Worm (Caenorhabditis elegans) whole organism, L1 larva: ENCODE measurements around the gene srh-56.

Experiments used
- F16B12.6 ChIP-seq: fragments of 150-350 bp; optimal IDR thresholded peaks from 2 replicates; lab custom pipeline; 2014; ENCODE audit warnings: missing biosample characterization, missing genetic modification characterization
- alr-1 ChIP-seq: fragments of 200-800 bp; sonication (Bioruptor generic); optimal IDR thresholded peaks from 2 replicates; lab custom pipeline; 2018; ENCODE audit warnings: borderline replicate concordance, mild to moderate bottlenecking, missing genetic modification characterization, missing compliant biosample characterization
- aly-2 ChIP-seq: fragments of 150-350 bp; optimal IDR thresholded peaks from 2 replicates; lab custom pipeline; 2014; ENCODE audit warnings: missing biosample characterization, missing genetic modification characterization
- ceh-63 ChIP-seq: fragments of 200-800 bp; sonication (Bioruptor generic); optimal IDR thresholded peaks from 2 replicates; lab custom pipeline; 2018; ENCODE audit warnings: mild to moderate bottlenecking, missing genetic modification characterization, missing compliant biosample characterization
- ceh-82 ChIP-seq, 3 experiments: fragments of 150-350 bp in 1 of 3; sonication (generic microtip) in 2 of 3; optimal IDR thresholded peaks; 2 replicates each; lab custom pipeline; 2014 to 2017; ENCODE audit warnings: missing biosample characterization in 3 of 3, missing genetic modification characterization in 3 of 3
- egl-13 ChIP-seq: sonication (generic microtip); optimal IDR thresholded peaks from 2 replicates; lab custom pipeline; 2016; ENCODE audit warnings: missing genotype, missing genetic modification reagents, missing genetic modification characterization, missing compliant biosample characterization
- egl-27 ChIP-seq, 2 experiments: fragments of 150-350 bp in 1 of 2; sonication (generic microtip); optimal IDR thresholded peaks; 3 replicates each; lab custom pipeline; 2017 to 2018; ENCODE audit warnings: missing biosample characterization in 2 of 2, missing genetic modification characterization in 2 of 2, missing genetic modification reagents in 2 of 2
- ets-5 ChIP-seq: fragments of 200-800 bp; sonication (Bioruptor generic); IDR thresholded peaks from 2 replicates; pipeline ENCODE4 v1.3.6; 2022; ENCODE audit warnings: missing genetic modification characterization, missing compliant biosample characterization
- fkh-4 ChIP-seq: sonication (generic microtip); optimal IDR thresholded peaks from 2 replicates; lab custom pipeline; 2016; ENCODE audit warnings: missing compliant biosample characterization, missing genetic modification characterization, borderline replicate concordance
- fkh-8 ChIP-seq: sonication (generic microtip); optimal IDR thresholded peaks from 2 replicates; lab custom pipeline; 2016; ENCODE audit warnings: mild to moderate bottlenecking, missing genetic modification characterization, missing compliant biosample characterization
- grh-1 ChIP-seq: fragments of 200-800 bp; sonication (Bioruptor generic); IDR thresholded peaks from 2 replicates; pipeline ENCODE4 v1.3.6; 2022; ENCODE audit warnings: missing genetic modification reagents, missing genetic modification characterization, missing compliant biosample characterization
- hlh-17 ChIP-seq: fragments of 200-800 bp; sonication (Bioruptor generic); optimal IDR thresholded peaks from 2 replicates; lab custom pipeline; 2018; ENCODE audit warnings: missing genetic modification characterization, mild to moderate bottlenecking, missing compliant biosample characterization, moderate library complexity, borderline replicate concordance
- hpl-2 ChIP-seq: fragments of 150-350 bp; optimal IDR thresholded peaks from 2 replicates; lab custom pipeline; 2014; ENCODE audit warnings: missing biosample characterization, missing genetic modification reagents, missing genetic modification characterization
- jun-1 ChIP-seq: fragments of 150-350 bp; optimal IDR thresholded peaks from 2 replicates; lab custom pipeline; 2014; ENCODE audit warnings: missing biosample characterization, missing genetic modification reagents, missing genetic modification characterization
- lin-13 ChIP-seq: fragments of 150-350 bp; optimal IDR thresholded peaks from 2 replicates; lab custom pipeline; 2014; ENCODE audit warnings: missing biosample characterization, missing genetic modification reagents, missing genetic modification characterization
- lir-3 ChIP-seq: sonication (generic microtip); optimal IDR thresholded peaks from 2 replicates; lab custom pipeline; 2016; ENCODE audit warnings: mild to moderate bottlenecking, missing genetic modification characterization, moderate library complexity, missing compliant biosample characterization; ENCODE audit not compliant: poor library complexity
- mab-9 ChIP-seq: fragments of 200-800 bp; sonication (Bioruptor generic); IDR thresholded peaks from 2 replicates; pipeline ENCODE4 v1.3.6; 2022; ENCODE audit warnings: missing genetic modification reagents, missing genetic modification characterization, missing compliant biosample characterization
- mdl-1 ChIP-seq, 2 experiments: fragments of 150-350 bp; optimal IDR thresholded peaks; 2 replicates each; lab custom pipeline; 2014 to 2017; ENCODE audit warnings: missing biosample characterization in 2 of 2, missing genetic modification characterization in 2 of 2, inconsistent platforms in 1 of 2
- nhr-11 ChIP-seq: fragments of 150-350 bp; optimal IDR thresholded peaks from 2 replicates; lab custom pipeline; 2014; ENCODE audit warnings: missing biosample characterization, missing genetic modification characterization
- nhr-19 ChIP-seq: fragments of 200-800 bp; sonication (Bioruptor generic); conservative IDR thresholded peaks from 2 replicates; pipeline ENCODE4 v1.3.6; 2022; ENCODE audit warnings: missing genetic modification characterization, missing compliant biosample characterization
- nhr-77 ChIP-seq: fragments of 150-350 bp; optimal IDR thresholded peaks from 2 replicates; lab custom pipeline; 2014; ENCODE audit warnings: missing biosample characterization, missing genetic modification characterization
- nhr-84 ChIP-seq: sonication (generic microtip); optimal IDR thresholded peaks from 2 replicates; lab custom pipeline; 2017; ENCODE audit warnings: missing biosample characterization, missing genetic modification characterization
- pag-3 ChIP-seq: sonication (generic microtip); optimal IDR thresholded peaks from 2 replicates; lab custom pipeline; 2017; ENCODE audit warnings: missing genetic modification characterization, mild to moderate bottlenecking, missing compliant biosample characterization, antibody characterized with exemption, borderline replicate concordance; ENCODE audit not compliant: insufficient read depth
- pax-3 ChIP-seq: fragments of 200-800 bp; sonication (Bioruptor generic); optimal IDR thresholded peaks from 2 replicates; lab custom pipeline; 2018; ENCODE audit warnings: mild to moderate bottlenecking, missing genetic modification characterization, moderate library complexity, missing compliant biosample characterization
- rnt-1 ChIP-seq: sonication (generic microtip); optimal IDR thresholded peaks from 2 replicates; lab custom pipeline; 2016; ENCODE audit warnings: mild to moderate bottlenecking, missing genetic modification characterization, moderate library complexity, missing compliant biosample characterization
- snpc-4 ChIP-seq: fragments of 150-350 bp; optimal IDR thresholded peaks from 2 replicates; lab custom pipeline; 2014; ENCODE audit warnings: missing biosample characterization, missing genetic modification characterization
- snu-23 ChIP-seq: sonication (generic microtip); optimal IDR thresholded peaks from 2 replicates; lab custom pipeline; 2016; ENCODE audit warnings: missing genetic modification characterization, missing compliant biosample characterization
- swsn-7 ChIP-seq: sonication (generic microtip); optimal IDR thresholded peaks from 2 replicates; lab custom pipeline; 2016; ENCODE audit warnings: missing genetic modification characterization, missing compliant biosample characterization
- tlp-1 ChIP-seq: fragments of 150-350 bp; optimal IDR thresholded peaks from 2 replicates; lab custom pipeline; 2014; ENCODE audit warnings: missing biosample characterization, missing genetic modification characterization
- unc-62 ChIP-seq: fragments of 150-350 bp; optimal IDR thresholded peaks from 2 replicates; lab custom pipeline; 2014; ENCODE audit warnings: missing biosample characterization, missing genetic modification reagents, missing genetic modification characterization
- unc-86 ChIP-seq: sonication (generic microtip); optimal IDR thresholded peaks from 2 replicates; lab custom pipeline; 2016; ENCODE audit warnings: missing genetic modification characterization, missing compliant biosample characterization
- unc-98 ChIP-seq: fragments of 200-800 bp; sonication (Bioruptor generic); IDR thresholded peaks from 2 replicates; pipeline ENCODE4 v1.3.6; 2022; ENCODE audit warnings: missing genetic modification characterization, missing compliant biosample characterization
- vab-15 ChIP-seq: sonication (generic microtip); optimal IDR thresholded peaks from 2 replicates; lab custom pipeline; 2017; ENCODE audit warnings: missing genotype, mild to moderate bottlenecking, missing genetic modification characterization, missing compliant biosample characterization
- zag-1 ChIP-seq: fragments of 150-350 bp; optimal IDR thresholded peaks from 2 replicates; lab custom pipeline; 2014; ENCODE audit warnings: missing biosample characterization, missing genetic modification characterization
- ztf-11 ChIP-seq, 2 experiments: sonication (generic microtip); optimal IDR thresholded peaks; 2 replicates each; lab custom pipeline; 2016 to 2017; ENCODE audit warnings: missing genetic modification characterization in 2 of 2, missing biosample characterization in 1 of 2, missing compliant biosample characterization in 1 of 2

srh-56 gene

ce11 chrV:2734360-2734759 is 37.3 kb upstream of the srh-56 start, which contains the start of gene srg-57:
srg-57 (minus strand) TSS chrV:2734460.
- TF ChIP-seq nhr-19 (GFP tag; lab: Robert Waterston, UW) (no peak), F16B12.6 (no peak), unc-86 (tag; lab: Kevin White, UChicago) (no peak), snu-23 (GFP tag; lab: Kevin White, UChicago) (no peak), unc-62 (GFP tag; lab: Kevin White, UChicago) (no peak), ceh-82 (tag; optimal IDR thresholded peaks at IDR 0.05; lab: Kevin White, UChicago) (no peak), aly-2 (tag; lab: Kevin White, UChicago) (no peak)
- TF ChIP-seq, all 84 proteins: peak for 0

- TF ChIP-seq grh-1 (no peak), ceh-82 (tag; optimal IDR thresholded peaks at IDR 0.05; lab: Kevin White, UChicago) (no peak), fkh-8 (tag; lab: Kevin White, UChicago) (peak; percentile 18)
These were observed 33.5 kb upstream of the srh-56 start, which contains the start of gene srg-56 for ce11 chrV:2738174-2738573. srg-56 (minus strand) TSS chrV:2738274.

ce11 chrV:2739607-2740006 is 32.1 kb upstream of the srh-56 start:
- no peak for TF ChIP-seq rnt-1 (tag; lab: Kevin White, UChicago)
- TF ChIP-seq egl-27 (tag; optimal IDR thresholded peaks at IDR 0.05; lab: Kevin White, UChicago): no peak
- no peak for TF ChIP-seq nhr-84 (tag; lab: Kevin White, UChicago)
- TF ChIP-seq egl-13 (tag; lab: Kevin White, UChicago): no peak
- peak; percentile 63 for TF ChIP-seq snpc-4 (tag; lab: Kevin White, UChicago)
- no peak for TF ChIP-seq tlp-1 (tag; lab: Kevin White, UChicago)
- no peak for TF ChIP-seq alr-1 (tag; lab: Kevin White, UChicago)
- no peak for TF ChIP-seq fkh-4 (tag; lab: Kevin White, UChicago)

ce11 chrV:2740228-2740627 is 31.4 kb upstream of the srh-56 start, which contains the start of gene srg-61:
srg-61 (minus strand) TSS chrV:2740328.
- TF ChIP-seq swsn-7: no peak
- no peak for TF ChIP-seq nhr-77 (tag; lab: Kevin White, UChicago)
- TF ChIP-seq vab-15 (tag; lab: Kevin White, UChicago): no peak
- no peak for TF ChIP-seq ceh-82 (tag; optimal IDR thresholded peaks at IDR 0.05; lab: Kevin White, UChicago)
- no peak for TF ChIP-seq lin-13
- no peak for TF ChIP-seq hlh-17 (GFP tag; lab: Kevin White, UChicago)
- TF ChIP-seq unc-98 (GFP tag; lab: Robert Waterston, UW): no peak
- no peak for TF ChIP-seq nhr-11
- TF ChIP-seq egl-13 (tag; lab: Kevin White, UChicago): no peak
- no peak for TF ChIP-seq ztf-11 (tag; optimal IDR thresholded peaks at IDR 0.05; lab: Kevin White, UChicago)
- no peak for TF ChIP-seq pag-3 (tag; lab: Kevin White, UChicago)
- TF ChIP-seq ceh-63 (GFP tag; lab: Kevin White, UChicago): no peak
- no peak for TF ChIP-seq zag-1 (tag; lab: Kevin White, UChicago)
- no peak for TF ChIP-seq pax-3 (tag; lab: Kevin White, UChicago)
- TF ChIP-seq mdl-1 (tag; optimal IDR thresholded peaks at IDR 0.05; lab: Kevin White, UChicago): no peak
- no peak for TF ChIP-seq fkh-4 (tag; lab: Kevin White, UChicago)

ce11 chrV:2742298-2742697 is 29.4 kb upstream of the srh-56 start, which contains the start of gene srg-62:
srg-62 (minus strand) TSS chrV:2742398.
- TF ChIP-seq tlp-1 (tag; lab: Kevin White, UChicago) (no peak), nhr-19 (GFP tag; lab: Robert Waterston, UW) (no peak), ets-5 (GFP tag; lab: Robert Waterston, UW) (no peak), hpl-2 (GFP tag; lab: Kevin White, UChicago) (no peak), jun-1 (no peak), lir-3 (tag; lab: Kevin White, UChicago) (no peak), lin-13 (no peak), mab-9 (GFP tag; lab: Robert Waterston, UW) (no peak), unc-86 (tag; lab: Kevin White, UChicago) (no peak), pag-3 (tag; lab: Kevin White, UChicago) (no peak)
